Worm (Caenorhabditis elegans): ENCODE measurements around the gene F10C2.3.

F10C2.3 gene

DNA sequence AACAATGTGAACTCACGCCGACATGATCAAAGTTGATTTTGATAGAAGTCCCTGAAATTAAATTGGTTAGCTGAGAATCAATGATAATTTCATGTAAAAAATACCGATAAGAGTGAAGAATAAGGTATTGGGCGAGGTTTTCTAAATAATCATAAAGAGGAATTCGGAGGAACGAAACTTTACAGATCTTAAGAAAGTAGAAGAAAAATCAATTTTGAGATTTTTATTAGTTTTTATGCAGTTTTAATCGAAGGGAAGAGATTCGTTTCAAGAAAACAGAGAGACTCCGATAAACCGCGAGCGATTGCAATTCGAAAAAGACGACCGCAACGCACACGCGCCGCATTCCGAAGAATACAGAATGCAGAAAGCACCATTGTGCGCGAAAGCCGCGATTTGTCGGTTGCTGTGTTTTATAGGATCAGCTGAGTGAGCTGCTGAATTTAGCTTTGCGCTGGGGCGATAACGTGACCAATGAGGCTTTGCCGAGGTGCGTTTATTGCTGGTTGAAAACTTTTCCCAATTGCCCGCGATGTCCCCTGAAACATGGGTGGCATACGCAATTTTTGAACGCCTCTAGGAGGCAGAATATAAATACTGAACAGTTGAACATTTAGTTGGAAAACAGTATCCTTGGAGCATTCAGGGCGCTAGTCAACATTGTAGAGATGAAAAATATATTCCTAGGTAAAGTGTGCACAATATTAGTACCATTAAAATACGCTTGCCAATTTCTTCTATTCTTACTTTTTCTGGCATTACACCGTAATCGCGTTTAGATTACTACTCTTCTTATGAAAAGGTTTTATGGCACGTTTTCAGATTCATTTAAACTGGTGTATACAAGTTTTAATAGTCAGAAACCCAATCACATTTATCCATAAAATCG, 40.2 kb upstream of the F10C2.3 start, which contains the start of gene snr-4:
Gene snr-4 (minus strand): TSS at position 51 of the 889 bp plus-strand sequence.
- TF ChIP-seq hlh-12 (tag; optimal IDR thresholded peaks at IDR 0.05) (no peak), gei-17 (GFP tag; optimal IDR thresholded peaks at IDR 0.05) (peak; percentile 72), F22D6.2 (tag; optimal IDR thresholded peaks at IDR 0.05) (peak; percentile 49), mcd-1 (GFP tag; IDR thresholded peaks at IDR 0.05) (peak; percentile 93), atf-7 (tag; optimal IDR thresholded peaks at IDR 0.05) (peak; percentile 81), mxl-1 (tag; optimal IDR thresholded peaks at IDR 0.05) (no peak), K12H6.12 (tag; optimal IDR thresholded peaks at IDR 0.05) (peak; percentile 88), snpc-3.4 (tag; optimal IDR thresholded peaks at IDR 0.05) (peak; percentile 97), let-526 (GFP tag; IDR thresholded peaks at IDR 0.05) (0 out of 2 replicates have a peak, but pooled peaks have one; percentile 39), ceh-40 (GFP tag; IDR thresholded peaks at IDR 0.05) (0 out of 2 replicates have a peak, but pooled peaks have one; percentile 27), F23B12.7 (tag; optimal IDR thresholded peaks at IDR 0.05; ENCODE audit: insufficient read depth) (peak; percentile 68), Y53G8AR.9 (GFP tag; conservative IDR thresholded peaks at IDR 0.05) (peak; percentile 92), mes-4 (tag; optimal IDR thresholded peaks at IDR 0.05) (peak; percentile 88), madf-6 (GFP tag; IDR thresholded peaks at IDR 0.05) (peak; percentile 88), fkh-3 (tag; optimal IDR thresholded peaks at IDR 0.05) (no peak), T26A5.8 (tag; optimal IDR thresholded peaks at IDR 0.05) (no peak), rcor-1 (GFP tag; IDR thresholded peaks at IDR 0.05) (peak; percentile 95), B0019.2 (GFP tag; conservative IDR thresholded peaks at IDR 0.05) (peak; percentile 56; the same call in 1 of the 2 replicates), pbrm-1 (GFP tag; IDR thresholded peaks at IDR 0.05) (peak; percentile 99), sdz-38 (tag; optimal IDR thresholded peaks at IDR 0.05) (no peak), K11D2.4 (GFP tag; IDR thresholded peaks at IDR 0.05) (peak; percentile 88), ztf-26 (tag; optimal IDR thresholded peaks at IDR 0.05) (peak; percentile 76), hrde-1 (tag; optimal IDR thresholded peaks at IDR 0.05; ENCODE audit: borderline replicate concordance) (peak; percentile 86), ZK185.1 (tag; optimal IDR thresholded peaks at IDR 0.05; ENCODE audit: poor library complexity, severe bottlenecking) (peak; percentile 73), aptf-2 (GFP tag; conservative IDR thresholded peaks at IDR 0.05) (peak; percentile 78), egl-44 (GFP tag; IDR thresholded peaks at IDR 0.05) (peak; percentile 74; the same call in 1 of the 2 replicates), attf-3 (GFP tag; conservative IDR thresholded peaks at IDR 0.05) (peak; percentile 83), ceh-79 (tag; optimal IDR thresholded peaks at IDR 0.05) (no peak), tlf-1 (GFP tag; optimal IDR thresholded peaks at IDR 0.05) (peak; percentile 87), Y95B8A.8 (GFP tag; IDR thresholded peaks at IDR 0.05) (no peak), ets-4 (GFP tag; optimal IDR thresholded peaks at IDR 0.05) (peak; percentile 26), cebp-2 (GFP tag; IDR thresholded peaks at IDR 0.05) (peak; percentile 61; the same call in 1 of the 2 replicates), rec-8 (tag; optimal IDR thresholded peaks at IDR 0.05) (peak in 1 of 2 experiments; percentile 37), sptf-2 (GFP tag; optimal IDR thresholded peaks at IDR 0.05) (no peak), unc-62 (GFP tag; optimal IDR thresholded peaks at IDR 0.05) (no peak), zfh-2 (GFP tag; conservative IDR thresholded peaks at IDR 0.05) (peak; percentile 91), snpc-1.1 (tag; optimal IDR thresholded peaks at IDR 0.05; ENCODE audit: insufficient read depth) (peak; percentile 98), Y56A3A.18 (GFP tag; IDR thresholded peaks at IDR 0.05) (peak; percentile 88), sea-2 (GFP tag; IDR thresholded peaks at IDR 0.05) (no peak), nhr-80 (tag; optimal IDR thresholded peaks at IDR 0.05) (peak; percentile 75), ceh-27 (GFP tag; optimal IDR thresholded peaks at IDR 0.05) (peak; percentile 76), F57C9.4 (tag; optimal IDR thresholded peaks at IDR 0.05) (peak; percentile 49), lag-1 (GFP tag; IDR thresholded peaks at IDR 0.05) (no peak), F49E8.2 (tag; optimal IDR thresholded peaks at IDR 0.05; ENCODE audit: insufficient read depth) (peak; percentile 93), ccch-3 (GFP tag; optimal IDR thresholded peaks at IDR 0.05) (no peak), ztf-25 (GFP tag; IDR thresholded peaks at IDR 0.05) (no peak)

All from whole organism, young adult.